Fruit fly (Drosophila melanogaster) whole organism, prepupa: ENCODE results near the gene Ir94d.

ENCODE experiments used
- Blimp-1 ChIP-seq: fragments of 200-800 bp; sonication (Bioruptor generic); optimal IDR thresholded peaks from 3 replicates; lab custom pipeline; 2017; ENCODE audit warnings: missing biosample characterization, missing genetic modification characterization, mild to moderate bottlenecking, moderate library complexity, missing genetic modification reagents
- CG10631 ChIP-seq: fragments of 200-800 bp; sonication (Bioruptor generic); optimal IDR thresholded peaks from 2 replicates; lab custom pipeline; 2016; ENCODE audit warnings: missing biosample characterization, missing genetic modification characterization
- CG10669 ChIP-seq: fragments of 200-800 bp; sonication (Bioruptor generic); optimal IDR thresholded peaks from 3 replicates; lab custom pipeline; 2018; ENCODE audit warnings: missing biosample characterization, mild to moderate bottlenecking, missing genetic modification characterization, moderate library complexity
- CG11294 ChIP-seq: fragments of 200-800 bp; sonication (Bioruptor generic); IDR thresholded peaks from 2 replicates; pipeline ENCODE4 v1.3.6; 2022; ENCODE audit warnings: missing biosample characterization, missing genetic modification characterization
- CG11762 ChIP-seq: fragments of 200-800 bp; sonication (Bioruptor generic); optimal IDR thresholded peaks from 3 replicates; lab custom pipeline; 2016; ENCODE audit warnings: missing biosample characterization, missing genetic modification characterization; ENCODE audit not compliant: insufficient read depth
- CG11902 ChIP-seq: fragments of 200-800 bp; sonication (Bioruptor generic); optimal IDR thresholded peaks from 3 replicates; lab custom pipeline; 2016; ENCODE audit warnings: missing biosample characterization, missing genetic modification characterization
- CG15336 ChIP-seq: fragments of 200-800 bp; sonication (Bioruptor generic); IDR thresholded peaks from 2 replicates; pipeline ENCODE4 v1.3.6; 2022; ENCODE audit warnings: missing biosample characterization, missing genetic modification characterization
- CG1621 ChIP-seq: fragments of 200-800 bp; sonication (Bioruptor generic); optimal IDR thresholded peaks from 3 replicates; lab custom pipeline; 2018; ENCODE audit warnings: missing biosample characterization, mild to moderate bottlenecking, missing genetic modification characterization
- CG3032 ChIP-seq: fragments of 200-800 bp; optimal IDR thresholded peaks from 2 replicates; lab custom pipeline; 2019; ENCODE audit warnings: missing biosample characterization, mild to moderate bottlenecking, missing genetic modification characterization, moderate library complexity
- CG31627 ChIP-seq: fragments of 200-800 bp; sonication (Bioruptor generic); optimal IDR thresholded peaks from 3 replicates; lab custom pipeline; 2016; ENCODE audit warnings: missing biosample characterization, missing genetic modification characterization
- CG32006 ChIP-seq: fragments of 200-800 bp; sonication (Bioruptor generic); optimal IDR thresholded peaks from 3 replicates; lab custom pipeline; 2017; ENCODE audit warnings: missing biosample characterization, mild to moderate bottlenecking, missing genetic modification characterization
- CG4318 ChIP-seq: fragments of 200-800 bp; sonication (Bioruptor generic); optimal IDR thresholded peaks from 3 replicates; lab custom pipeline; 2017; ENCODE audit warnings: missing biosample characterization, mild to moderate bottlenecking, missing genetic modification characterization
- CG6163 ChIP-seq: fragments of 200-800 bp; sonication (Bioruptor generic); IDR thresholded peaks from 3 replicates; pipeline ENCODE4 v1.3.6; 2022; ENCODE audit warnings: missing biosample characterization, missing genetic modification characterization
- CG6792 ChIP-seq: fragments of 200-800 bp; sonication (Bioruptor generic); optimal IDR thresholded peaks from 3 replicates; lab custom pipeline; 2016; ENCODE audit warnings: missing biosample characterization, missing genetic modification characterization
- CG6808 ChIP-seq: fragments of 200-800 bp; sonication (Bioruptor generic); optimal IDR thresholded peaks from 3 replicates; lab custom pipeline; 2017; ENCODE audit warnings: missing biosample characterization, missing genetic modification characterization, mild to moderate bottlenecking, moderate library complexity, missing genetic modification reagents
- CG6854 ChIP-seq: fragments of 200-800 bp; sonication (Bioruptor generic); optimal IDR thresholded peaks from 2 replicates; lab custom pipeline; 2017; ENCODE audit warnings: missing biosample characterization, mild to moderate bottlenecking, missing genetic modification characterization
- CG7368 ChIP-seq: fragments of 200-800 bp; sonication (Bioruptor generic); optimal IDR thresholded peaks from 3 replicates; lab custom pipeline; 2016; ENCODE audit warnings: missing biosample characterization, missing genetic modification characterization
- CG8119 ChIP-seq: fragments of 200-800 bp; sonication (Bioruptor generic); IDR thresholded peaks from 3 replicates; pipeline ENCODE4 v1.3.6; 2022; ENCODE audit warnings: missing biosample characterization, missing genetic modification characterization
- CG8632 ChIP-seq: fragments of 200-800 bp; sonication (Bioruptor generic); optimal IDR thresholded peaks from 3 replicates; lab custom pipeline; 2016; ENCODE audit warnings: missing biosample characterization, missing genetic modification characterization
- CG9139 ChIP-seq: fragments of 200-800 bp; sonication (Bioruptor generic); optimal IDR thresholded peaks from 3 replicates; lab custom pipeline; 2017; ENCODE audit warnings: missing biosample characterization, mild to moderate bottlenecking, missing genetic modification characterization
- Eip75B ChIP-seq: fragments of 200-800 bp; sonication (Bioruptor generic); optimal IDR thresholded peaks from 3 replicates; lab custom pipeline; 2016; ENCODE audit warnings: missing biosample characterization, missing genetic modification characterization
- Eip78C ChIP-seq: fragments of 200-800 bp; sonication (Bioruptor generic); peaks from one replicate; lab custom pipeline; 2016; ENCODE audit warnings: missing biosample characterization, missing genetic modification characterization
- Eip93F ChIP-seq: fragments of 200-800 bp; sonication (Bioruptor generic); optimal IDR thresholded peaks from 2 replicates; lab custom pipeline; 2016; ENCODE audit warnings: missing biosample characterization, mild to moderate bottlenecking, missing genetic modification characterization
- Ets21C ChIP-seq: fragments of 200-800 bp; sonication (Bioruptor generic); optimal IDR thresholded peaks from 3 replicates; lab custom pipeline; 2016; ENCODE audit warnings: missing biosample characterization, missing genetic modification characterization
- Ets96B ChIP-seq: fragments of 200-800 bp; optimal IDR thresholded peaks from 2 replicates; lab custom pipeline; 2019; ENCODE audit warnings: missing biosample characterization, mild to moderate bottlenecking, missing genetic modification characterization, moderate library complexity
- Hr39 ChIP-seq: fragments of 200-800 bp; sonication (Bioruptor generic); optimal IDR thresholded peaks from 2 replicates; lab custom pipeline; 2016; ENCODE audit warnings: missing biosample characterization, missing genetic modification characterization
- OdsH ChIP-seq: fragments of 200-800 bp; sonication (Bioruptor generic); optimal IDR thresholded peaks from 3 replicates; lab custom pipeline; 2016; ENCODE audit warnings: missing biosample characterization, missing genetic modification characterization
- Sox102F ChIP-seq: fragments of 200-800 bp; sonication (Bioruptor generic); optimal IDR thresholded peaks from 2 replicates; lab custom pipeline; 2016; ENCODE audit warnings: missing biosample characterization, mild to moderate bottlenecking, missing genetic modification characterization
- Sox14 ChIP-seq: fragments of 200-800 bp; sonication (Bioruptor generic); optimal IDR thresholded peaks from 3 replicates; lab custom pipeline; 2016; ENCODE audit warnings: missing biosample characterization, missing genetic modification characterization
- Sox15 ChIP-seq: fragments of 200-800 bp; sonication (Bioruptor generic); optimal IDR thresholded peaks from 3 replicates; lab custom pipeline; 2016; ENCODE audit warnings: missing biosample characterization, missing genetic modification characterization
- acj6 ChIP-seq: fragments of 200-800 bp; sonication (Bioruptor generic); optimal IDR thresholded peaks from 3 replicates; lab custom pipeline; 2016; ENCODE audit warnings: missing biosample characterization, missing genetic modification characterization
- cyc ChIP-seq: fragments of 200-800 bp; sonication (Bioruptor generic); optimal IDR thresholded peaks from 3 replicates; lab custom pipeline; 2016; ENCODE audit warnings: missing biosample characterization, missing genetic modification characterization
- dac ChIP-seq: fragments of 200-800 bp; sonication (Bioruptor generic); optimal IDR thresholded peaks from 2 replicates; lab custom pipeline; 2017; ENCODE audit warnings: missing biosample characterization, mild to moderate bottlenecking, missing genetic modification characterization
- dsx ChIP-seq: fragments of 200-800 bp; optimal IDR thresholded peaks from 3 replicates; lab custom pipeline; 2019; ENCODE audit warnings: missing biosample characterization, mild to moderate bottlenecking, missing genetic modification characterization, moderate library complexity; ENCODE audit not compliant: poor library complexity, severe bottlenecking
- eg ChIP-seq: fragments of 200-800 bp; sonication (Bioruptor generic); IDR thresholded peaks from 3 replicates; pipeline ENCODE4 v1.3.6; 2022; ENCODE audit warnings: missing biosample characterization, missing genetic modification characterization
- esn ChIP-seq: fragments of 200-800 bp; sonication (Bioruptor generic); optimal IDR thresholded peaks from 2 replicates; lab custom pipeline; 2016; ENCODE audit warnings: missing biosample characterization, mild to moderate bottlenecking, missing genetic modification characterization, moderate library complexity
- fd59A ChIP-seq: fragments of 200-800 bp; sonication (Bioruptor generic); optimal IDR thresholded peaks from 2 replicates; lab custom pipeline; 2017; ENCODE audit warnings: missing biosample characterization, mild to moderate bottlenecking, missing genetic modification characterization, missing genetic modification reagents
- fd85E ChIP-seq: fragments of 200-800 bp; sonication (Bioruptor generic); optimal IDR thresholded peaks from 3 replicates; lab custom pipeline; 2016; ENCODE audit warnings: missing biosample characterization, missing genetic modification characterization
- fkh ChIP-seq: fragments of 200-800 bp; sonication (Bioruptor generic); optimal IDR thresholded peaks from 3 replicates; lab custom pipeline; 2017; ENCODE audit warnings: missing biosample characterization, mild to moderate bottlenecking, missing genetic modification characterization, moderate library complexity
- lz ChIP-seq: fragments of 200-800 bp; sonication (Bioruptor generic); optimal IDR thresholded peaks from 3 replicates; lab custom pipeline; 2016; ENCODE audit warnings: missing biosample characterization, missing genetic modification characterization
- net ChIP-seq: fragments of 200-800 bp; sonication (Bioruptor generic); optimal IDR thresholded peaks from 3 replicates; lab custom pipeline; 2016; ENCODE audit warnings: missing biosample characterization, missing genetic modification characterization
- pdm3 ChIP-seq: fragments of 200-800 bp; sonication (Bioruptor generic); optimal IDR thresholded peaks from 3 replicates; lab custom pipeline; 2016; ENCODE audit warnings: missing biosample characterization, missing genetic modification characterization
- salr ChIP-seq, 2 experiments: fragments of 200-800 bp; sonication (Bioruptor generic); optimal IDR thresholded peaks; 3 replicates each; lab custom pipeline; 2016 to 2018; ENCODE audit warnings: missing biosample characterization in 2 of 2, missing genetic modification characterization in 2 of 2, mild to moderate bottlenecking in 1 of 2
- ss ChIP-seq, 2 experiments: fragments of 200-800 bp; sonication (Bioruptor generic); optimal IDR thresholded peaks; 2 replicates in 1 of 2; 3 replicates in 1 of 2; lab custom pipeline; 2017 to 2018; ENCODE audit warnings: mild to moderate bottlenecking in 2 of 2, missing biosample characterization in 2 of 2, missing genetic modification characterization in 2 of 2, moderate library complexity in 1 of 2
- topi ChIP-seq: fragments of 200-800 bp; sonication (Bioruptor generic); optimal IDR thresholded peaks from 3 replicates; lab custom pipeline; 2016; ENCODE audit warnings: missing biosample characterization, missing genetic modification characterization
- vri ChIP-seq: fragments of 200-800 bp; sonication (Bioruptor generic); optimal IDR thresholded peaks from 3 replicates; lab custom pipeline; 2016; ENCODE audit warnings: missing biosample characterization, mild to moderate bottlenecking, missing genetic modification characterization

Ir94d gene

DNA sequence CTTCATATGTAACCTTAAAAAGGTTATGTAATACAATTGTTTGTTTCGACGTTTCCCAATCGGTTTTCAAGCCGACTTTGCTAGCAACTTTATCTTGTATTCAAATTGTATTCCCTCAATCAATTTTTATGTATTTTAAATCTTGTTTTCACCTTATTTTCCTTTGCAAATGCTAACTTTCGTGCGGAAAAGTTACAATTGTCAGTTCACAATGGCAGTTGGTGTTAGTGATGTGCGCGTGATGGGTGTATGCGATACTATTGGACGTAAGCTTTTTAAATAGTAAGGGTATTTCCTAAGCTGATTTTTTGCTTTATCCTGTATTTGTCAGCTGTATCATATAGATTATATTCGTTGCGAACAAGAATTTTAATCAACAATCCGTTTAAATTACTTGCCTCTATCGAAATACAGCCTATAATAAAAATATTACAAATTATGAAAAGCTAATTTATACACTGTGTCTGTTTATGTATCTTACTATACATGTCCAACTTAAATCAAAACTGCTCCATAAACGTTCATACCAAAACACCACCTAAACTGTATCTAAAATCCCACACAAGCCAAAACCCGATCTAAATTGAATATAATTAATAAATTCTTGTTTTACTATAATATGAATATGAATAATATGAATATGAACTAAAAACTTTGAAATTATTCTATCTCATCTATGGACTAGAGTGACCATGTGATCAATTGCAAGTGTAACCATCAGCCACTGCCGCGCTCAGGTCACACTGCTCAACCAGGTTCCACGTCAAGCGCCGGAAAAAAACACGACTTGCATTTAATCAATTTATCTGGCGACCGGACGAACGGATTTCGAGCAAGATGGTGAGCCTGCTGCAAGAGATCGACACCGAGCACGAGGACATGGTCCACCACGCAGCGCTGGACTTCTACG, 46.5 kb upstream of the Ir94d start, which contains the start of the genes ATPsynCF6 and Sec13 (continued):
- TF ChIP-seq dsx: peak; percentile 42
- TF ChIP-seq Sox15 (GFP tag; lab: Kevin White, UChicago): peak; percentile 7
- TF ChIP-seq cyc: peak; percentile 45
- peak; percentile 39 for TF ChIP-seq CG6792
- TF ChIP-seq Sox102F: no peak
- TF ChIP-seq CG1621 (tag; lab: Kevin White, UChicago): no peak
- TF ChIP-seq fkh (GFP tag; lab: Kevin White, UChicago): peak; percentile 4
- TF ChIP-seq net: peak; percentile 14
- TF ChIP-seq lz (GFP tag; lab: Kevin White, UChicago): peak; percentile 63
- TF ChIP-seq CG10669 (GFP tag; lab: Kevin White, UChicago): peak; percentile 35
- TF ChIP-seq fd85E (GFP tag; lab: Kevin White, UChicago): no peak
- peak; percentile 61 for TF ChIP-seq CG3032 (tag; lab: Kevin White, UChicago)
- peak; percentile 51 for TF ChIP-seq vri

DNA sequence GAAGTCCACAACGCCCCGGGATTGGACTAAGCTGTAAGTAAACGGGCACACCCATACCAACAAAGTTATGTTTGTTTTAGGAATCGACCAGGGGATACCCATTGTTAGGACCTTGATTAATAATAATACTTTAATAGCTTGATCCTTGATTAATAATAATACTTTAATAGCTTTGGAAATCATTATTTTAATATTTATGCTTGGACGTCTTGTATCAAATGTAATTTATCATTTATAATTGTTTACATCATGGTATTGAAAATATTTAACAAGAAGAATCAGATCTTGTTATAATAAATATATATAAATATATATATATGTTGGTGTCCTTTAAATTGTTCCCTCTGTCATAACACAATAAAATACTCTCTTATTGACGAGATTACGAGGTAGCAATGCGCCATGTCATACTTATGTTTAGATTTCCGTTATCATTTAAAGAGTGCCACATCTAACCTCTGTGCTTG, 45.7 kb upstream of the Ir94d start:
- peak; percentile 39 for TF ChIP-seq CG31627 (GFP tag; lab: Kevin White, UChicago)
- peak; percentile 72 for TF ChIP-seq esn (GFP tag; lab: Kevin White, UChicago)
- peak; percentile 67 for TF ChIP-seq CG6792
- peak; percentile 61 for TF ChIP-seq CG10669 (GFP tag; lab: Kevin White, UChicago)
- peak; percentile 22 for TF ChIP-seq cyc
- peak; percentile 64 for TF ChIP-seq CG11762 (GFP tag; lab: Kevin White, UChicago)
- no peak for TF ChIP-seq Ets21C (GFP tag; lab: Kevin White, UChicago)
- peak; percentile 91 for TF ChIP-seq CG8119
- peak; percentile 85 for TF ChIP-seq CG8632 (GFP tag; lab: Kevin White, UChicago)
- TF ChIP-seq CG11902 (GFP tag; lab: Kevin White, UChicago): peak; percentile 59
- no peak for TF ChIP-seq CG1621 (tag; lab: Kevin White, UChicago)
- TF ChIP-seq CG11294 (GFP tag; lab: Robert Waterston, UW): peak; percentile 50; the same call in 1 of the 2 replicates
- TF ChIP-seq CG7368 (GFP tag; lab: Kevin White, UChicago): peak; percentile 62
- TF ChIP-seq ss (GFP tag; optimal IDR thresholded peaks at IDR 0.05; lab: Kevin White, UChicago): peak; percentile 57 to 68
- peak; percentile 27 for TF ChIP-seq Eip75B (GFP tag; lab: Kevin White, UChicago)
- peak; percentile 84 for TF ChIP-seq dsx
- TF ChIP-seq salr (GFP tag; optimal IDR thresholded peaks at IDR 0.05; lab: Kevin White, UChicago): peak; percentile 29 to 78
- TF ChIP-seq CG6808 (GFP tag; lab: Kevin White, UChicago): peak; percentile 43
- TF ChIP-seq CG9139 (GFP tag; lab: Kevin White, UChicago): peak; percentile 50
- peak; percentile 78 for TF ChIP-seq CG10631
- no peak for TF ChIP-seq Eip93F (GFP tag; lab: Kevin White, UChicago)
- TF ChIP-seq Sox102F: no peak
- peak; percentile 86 for TF ChIP-seq eg (GFP tag; lab: Robert Waterston, UW)
- peak; percentile 55 for TF ChIP-seq pdm3 (GFP tag; lab: Kevin White, UChicago)
- TF ChIP-seq CG32006 (GFP tag; lab: Kevin White, UChicago): peak; percentile 91
- peak; percentile 61 for TF ChIP-seq topi (GFP tag; lab: Kevin White, UChicago)
- TF ChIP-seq Eip78C: peak; percentile 92
- peak; percentile 71 for TF ChIP-seq CG6163 (GFP tag; lab: Robert Waterston, UW)
- peak; percentile 62 for TF ChIP-seq Ets96B (tag; lab: Kevin White, UChicago)
- peak; percentile 25 for TF ChIP-seq fd59A (GFP tag; lab: Kevin White, UChicago)
- TF ChIP-seq fkh (GFP tag; lab: Kevin White, UChicago): peak; percentile 34
- TF ChIP-seq lz (GFP tag; lab: Kevin White, UChicago): peak; percentile 48
- TF ChIP-seq CG15336 (GFP tag; lab: Robert Waterston, UW): peak; percentile 93
- TF ChIP-seq Sox14: peak; percentile 32
- TF ChIP-seq OdsH (GFP tag; lab: Kevin White, UChicago): peak; percentile 83
- TF ChIP-seq Sox15 (GFP tag; lab: Kevin White, UChicago): peak; percentile 57
- TF ChIP-seq Blimp-1 (GFP tag; lab: Kevin White, UChicago): peak; percentile 38
- peak; percentile 45 for TF ChIP-seq dac (GFP tag; lab: Kevin White, UChicago)
- no peak for TF ChIP-seq CG6854 (GFP tag; lab: Kevin White, UChicago)
- peak; percentile 42 for TF ChIP-seq Hr39 (GFP tag; lab: Kevin White, UChicago)
- peak; percentile 70 for TF ChIP-seq CG4318 (GFP tag; lab: Kevin White, UChicago)
- TF ChIP-seq acj6 (GFP tag; lab: Kevin White, UChicago): peak; percentile 78
